Fruit fly (Drosophila melanogaster) whole organism, adult: ENCODE data around the gene alphaTub84D.

ENCODE experiments used
- CG11617 ChIP-seq: fragments of 200-800 bp; sonication (Bioruptor generic); optimal IDR thresholded peaks from 2 replicates; lab custom pipeline; 2017; ENCODE audit warnings: mild to moderate bottlenecking, missing biosample characterization, missing genetic modification reagents, missing genetic modification characterization
- CG1620 ChIP-seq: fragments of 200-800 bp; sonication (Bioruptor generic); optimal IDR thresholded peaks from 2 replicates; lab custom pipeline; 2016; ENCODE audit warnings: missing biosample characterization, missing genetic modification characterization
- CG33017 ChIP-seq: fragments of 200-800 bp; sonication (Bioruptor generic); optimal IDR thresholded peaks from 2 replicates; lab custom pipeline; 2018; ENCODE audit warnings: missing biosample characterization, mild to moderate bottlenecking, missing genetic modification characterization, moderate library complexity
- CG7045 ChIP-seq: fragments of 200-800 bp; sonication (Bioruptor generic); optimal IDR thresholded peaks from 2 replicates; lab custom pipeline; 2017; ENCODE audit warnings: missing biosample characterization, mild to moderate bottlenecking, missing genetic modification characterization
- CG7101 ChIP-seq: fragments of 200-800 bp; sonication (Bioruptor generic); optimal IDR thresholded peaks from 2 replicates; lab custom pipeline; 2018; ENCODE audit warnings: missing biosample characterization, mild to moderate bottlenecking, missing genetic modification characterization, moderate library complexity
- Clk ChIP-seq: fragments of 200-800 bp; sonication (Bioruptor generic); optimal IDR thresholded peaks from 2 replicates; lab custom pipeline; 2017; ENCODE audit warnings: missing biosample characterization, missing genetic modification characterization
- Hr96 ChIP-seq: fragments of 200-800 bp; sonication (Bioruptor generic); optimal IDR thresholded peaks from 2 replicates; lab custom pipeline; 2016; ENCODE audit warnings: missing biosample characterization, missing genetic modification characterization
- Mnt ChIP-seq: fragments of 200-800 bp; sonication (Bioruptor generic); optimal IDR thresholded peaks from 2 replicates; lab custom pipeline; 2016; ENCODE audit warnings: missing biosample characterization, mild to moderate bottlenecking, missing genetic modification characterization
- bab1 ChIP-seq: fragments of 200-800 bp; sonication (Bioruptor generic); optimal IDR thresholded peaks from 3 replicates; lab custom pipeline; 2019; ENCODE audit warnings: missing biosample characterization, mild to moderate bottlenecking, missing genetic modification characterization, moderate library complexity
- cic ChIP-seq: fragments of 200-800 bp; sonication (Bioruptor generic); optimal IDR thresholded peaks from 2 replicates; lab custom pipeline; 2017; ENCODE audit warnings: missing biosample characterization, mild to moderate bottlenecking, missing genetic modification characterization, moderate library complexity
- cnc ChIP-seq, 2 experiments: fragments of >200 bp; optimal IDR thresholded peaks; 2 replicates each; lab custom pipeline; 2017
- kay ChIP-seq: fragments of 200-800 bp; sonication (Bioruptor generic); peaks from one replicate; lab custom pipeline; 2016; ENCODE audit warnings: missing biosample characterization, missing genetic modification characterization, borderline replicate concordance
- ovo ChIP-seq: fragments of 200-800 bp; sonication (Bioruptor generic); optimal IDR thresholded peaks from 2 replicates; lab custom pipeline; 2016; ENCODE audit warnings: missing biosample characterization, missing genetic modification characterization
- toe ChIP-seq: fragments of 200-800 bp; sonication (Bioruptor generic); optimal IDR thresholded peaks from 2 replicates; lab custom pipeline; 2016; ENCODE audit warnings: missing biosample characterization, missing genetic modification characterization

dm6 chr3R:7497488-7497887 lies 33.1 kb upstream of the alphaTub84D start:
- TF ChIP-seq Hr96 (GFP tag; lab: Kevin White, UChicago): no peak
- no peak for TF ChIP-seq CG1620
- TF ChIP-seq toe (GFP tag; lab: Kevin White, UChicago): no peak
- no peak for TF ChIP-seq ovo
- TF ChIP-seq CG7045 (GFP tag; lab: Kevin White, UChicago): no peak
- TF ChIP-seq bab1 (GFP tag; lab: Kevin White, UChicago): peak; percentile 19
- TF ChIP-seq Clk (GFP tag; lab: Kevin White, UChicago): no peak
- peak; percentile 33 for TF ChIP-seq cic (GFP tag; lab: Kevin White, UChicago)
- no peak for TF ChIP-seq Mnt (GFP tag; lab: Kevin White, UChicago)
- TF ChIP-seq CG33017 (tag; lab: Kevin White, UChicago): no peak
- no peak for TF ChIP-seq CG11617
- TF ChIP-seq cnc (optimal IDR thresholded peaks at IDR 0.05; lab: Kevin White, UChicago): no peak
- TF ChIP-seq CG7101: no peak
- no peak for TF ChIP-seq kay (GFP tag; lab: Kevin White, UChicago)
